Fruit fly (Drosophila melanogaster): ENCODE data around the gene Ccm3.
A peak's percentile ranks its signal among the peaks of the same experiment; 100 is the strongest.

Ccm3 gene

dm6 chr3R:15409772-15410688 is 38.3 kb downstream of the Ccm3 start (continued):
- TF ChIP-seq pb (GFP tag; optimal IDR thresholded peaks at IDR 0.05) (no peak), CG32772 (GFP tag; IDR thresholded peaks at IDR 0.05) (no peak), Gsc (GFP tag; IDR thresholded peaks at IDR 0.05) (no peak), Dek (tag; optimal IDR thresholded peaks at IDR 0.05) (no peak), Camta (GFP tag; optimal IDR thresholded peaks at IDR 0.05) (no peak), CG14667 (GFP tag; IDR thresholded peaks at IDR 0.05) (no peak), Asciz (GFP tag; optimal IDR thresholded peaks at IDR 0.05) (peak; percentile 16), unpg (GFP tag; optimal IDR thresholded peaks at IDR 0.05) (no peak), CG5953 (GFP tag; IDR thresholded peaks at IDR 0.05) (no peak), CG11093 (GFP tag; IDR thresholded peaks at IDR 0.05) (0 out of 3 replicates have a peak, but pooled peaks have one; percentile 30), Stat92E (GFP tag; optimal IDR thresholded peaks at IDR 0.05) (no peak), klu (GFP tag; IDR thresholded peaks at IDR 0.05) (no peak), CG10267 (tag; optimal IDR thresholded peaks at IDR 0.05) (no peak), dm (GFP tag; optimal IDR thresholded peaks at IDR 0.05) (no peak), MBD-R2 (GFP tag; IDR thresholded peaks at IDR 0.05) (no peak), CG1233 (GFP tag; optimal IDR thresholded peaks at IDR 0.05) (no peak), CG17385 (GFP tag; optimal IDR thresholded peaks at IDR 0.05) (no peak), CG10147 (GFP tag; optimal IDR thresholded peaks at IDR 0.05) (no peak), cg (GFP tag; optimal IDR thresholded peaks at IDR 0.05) (peak; percentile 75), zen (tag; optimal IDR thresholded peaks at IDR 0.05) (no peak), CG7987 (GFP tag; optimal IDR thresholded peaks at IDR 0.05) (no peak), CG17568 (GFP tag; optimal IDR thresholded peaks at IDR 0.05) (no peak), Meics (GFP tag; optimal IDR thresholded peaks at IDR 0.05) (peak; percentile 14), CG18262 (tag; optimal IDR thresholded peaks at IDR 0.05) (peak; percentile 14), grau (tag; optimal IDR thresholded peaks at IDR 0.05) (peak; percentile 65), CG1529 (GFP tag; optimal IDR thresholded peaks at IDR 0.05) (no peak), NK7.1 (GFP tag; optimal IDR thresholded peaks at IDR 0.05) (no peak), Adf1 (GFP tag; IDR thresholded peaks at IDR 0.05) (no peak), disco-r (GFP tag; optimal IDR thresholded peaks at IDR 0.05) (no peak), gem (tag; optimal IDR thresholded peaks at IDR 0.05) (peak; percentile 25), crc (GFP tag; optimal IDR thresholded peaks at IDR 0.05) (no peak), CG17361 (GFP tag; IDR thresholded peaks at IDR 0.05) (peak; percentile 44; the same call in 2 of the 3 replicates), BtbVII (GFP tag; optimal IDR thresholded peaks at IDR 0.05) (no peak), sqz (GFP tag; optimal IDR thresholded peaks at IDR 0.05) (no peak), TFAM (GFP tag; optimal IDR thresholded peaks at IDR 0.05) (no peak), Mes4 (GFP tag; optimal IDR thresholded peaks at IDR 0.05) (no peak), CG11560 (tag; IDR thresholded peaks at IDR 0.05) (no peak), her (GFP tag; optimal IDR thresholded peaks at IDR 0.05) (no peak), Elba2 (GFP tag; optimal IDR thresholded peaks at IDR 0.05) (no peak), pum (GFP tag; optimal IDR thresholded peaks at IDR 0.05) (no peak), CG18599 (GFP tag; optimal IDR thresholded peaks at IDR 0.05) (no peak), HmgD (GFP tag; optimal IDR thresholded peaks at IDR 0.05) (no peak), CG12942 (GFP tag; optimal IDR thresholded peaks at IDR 0.05) (no peak), CG31365 (tag; optimal IDR thresholded peaks at IDR 0.05) (no peak), CG9437 (GFP tag; optimal IDR thresholded peaks at IDR 0.05) (peak; percentile 2), CG9215 (GFP tag; IDR thresholded peaks at IDR 0.05) (no peak), sc (optimal IDR thresholded peaks at IDR 0.05) (no peak), sc (GFP tag; optimal IDR thresholded peaks at IDR 0.05) (no peak), dpn (GFP tag; optimal IDR thresholded peaks at IDR 0.05) (no peak), CG4617 (GFP tag; optimal IDR thresholded peaks at IDR 0.05; ENCODE audit: borderline replicate concordance) (no peak)
